Fruit fly (Drosophila melanogaster) whole organism, embryonic: Measurements from ENCODE around the gene CG13022.

Experiments used
- BEAF-32 ChIP-seq: fragments of 200-800 bp; sonication (Bioruptor generic); optimal IDR thresholded peaks from 3 replicates; lab custom pipeline; 2017; ENCODE audit warnings: missing biosample characterization, missing genetic modification characterization, mild to moderate bottlenecking, moderate library complexity, missing genetic modification reagents
- Blimp-1 ChIP-seq: fragments of 200-800 bp; sonication (Bioruptor generic); optimal IDR thresholded peaks from 3 replicates; lab custom pipeline; 2018; ENCODE audit warnings: missing biosample characterization, missing genetic modification characterization, mild to moderate bottlenecking, moderate library complexity, missing genetic modification reagents
- CG14667 ChIP-seq: fragments of 200-800 bp; sonication (Bioruptor generic); IDR thresholded peaks from 2 replicates; pipeline ENCODE4 v1.3.6; 2022; ENCODE audit warnings: missing biosample characterization, missing genetic modification characterization
- CG14965 ChIP-seq: fragments of 200-800 bp; sonication (Bioruptor generic); optimal IDR thresholded peaks from 2 replicates; lab custom pipeline; 2016; ENCODE audit warnings: missing biosample characterization, missing genetic modification characterization, borderline replicate concordance
- CG15601 ChIP-seq: fragments of 200-800 bp; sonication (Bioruptor generic); optimal IDR thresholded peaks from 3 replicates; lab custom pipeline; 2019; ENCODE audit warnings: missing biosample characterization, mild to moderate bottlenecking, missing genetic modification characterization, moderate library complexity
- CG1647 ChIP-seq: fragments of 200-800 bp; sonication (Bioruptor generic); optimal IDR thresholded peaks from 3 replicates; lab custom pipeline; 2016; ENCODE audit warnings: missing biosample characterization, missing genetic modification characterization
- CG2678 ChIP-seq: fragments of 200-800 bp; sonication (Bioruptor generic); optimal IDR thresholded peaks from 3 replicates; lab custom pipeline; 2019; ENCODE audit warnings: missing biosample characterization, mild to moderate bottlenecking, missing genetic modification characterization, moderate library complexity
- CG3281 ChIP-seq: fragments of 200-800 bp; sonication (Bioruptor generic); optimal IDR thresholded peaks from 3 replicates; lab custom pipeline; 2017; ENCODE audit warnings: missing biosample characterization, mild to moderate bottlenecking, missing genetic modification characterization
- CG3407 ChIP-seq: fragments of 200-800 bp; sonication (Bioruptor generic); optimal IDR thresholded peaks from 2 replicates; lab custom pipeline; 2018; ENCODE audit warnings: missing biosample characterization, mild to moderate bottlenecking, missing genetic modification characterization
- CG3726 ChIP-seq: fragments of 200-800 bp; sonication (Bioruptor generic); IDR thresholded peaks from 3 replicates; pipeline ENCODE4, ENCODE4 v1.3.6; 2022; ENCODE audit warnings: missing biosample characterization, missing genetic modification characterization
- CG3995 ChIP-seq: fragments of 200-800 bp; sonication (Bioruptor generic); optimal IDR thresholded peaks from 3 replicates; lab custom pipeline; 2016; ENCODE audit warnings: missing biosample characterization, missing genetic modification characterization
- CG5180 ChIP-seq: fragments of 200-800 bp; sonication (Bioruptor generic); optimal IDR thresholded peaks from 3 replicates; lab custom pipeline; 2017; ENCODE audit warnings: missing biosample characterization, missing genetic modification characterization, mild to moderate bottlenecking, moderate library complexity, missing genetic modification reagents
- CG8089 ChIP-seq: fragments of 200-800 bp; sonication (Bioruptor generic); optimal IDR thresholded peaks from 3 replicates; lab custom pipeline; 2016; ENCODE audit warnings: missing biosample characterization, missing genetic modification characterization
- Dip2 ChIP-seq: fragments of 200-800 bp; sonication (Bioruptor generic); IDR thresholded peaks from 2 replicates; pipeline ENCODE4 v1.3.6; 2022; ENCODE audit warnings: missing biosample characterization, missing genetic modification characterization
- Ets97D ChIP-seq: fragments of 200-800 bp; sonication (Bioruptor generic); optimal IDR thresholded peaks from 3 replicates; lab custom pipeline; 2016; ENCODE audit warnings: missing biosample characterization, missing genetic modification characterization
- GATAe ChIP-seq: fragments of 200-800 bp; sonication (Bioruptor generic); conservative IDR thresholded peaks from 2 replicates; pipeline ENCODE4 v1.3.6; 2022; ENCODE audit warnings: missing biosample characterization, missing genetic modification characterization
- HHEX ChIP-seq: fragments of 200-800 bp; sonication (Bioruptor generic); optimal IDR thresholded peaks from 3 replicates; lab custom pipeline; 2017; ENCODE audit warnings: missing biosample characterization, mild to moderate bottlenecking, missing genetic modification characterization, missing genetic modification reagents
- Hr3 ChIP-seq: fragments of 200-800 bp; sonication (Bioruptor generic); optimal IDR thresholded peaks from 3 replicates; lab custom pipeline; 2016; ENCODE audit warnings: missing biosample characterization, missing genetic modification characterization
- Hr78 ChIP-seq, 2 experiments: fragments of 200-800 bp in 1 of 2; fragments of >200 bp in 1 of 2; sonication (Bioruptor generic) in 1 of 2; optimal IDR thresholded peaks; 2 replicates each; lab custom pipeline; 2017 to 2019; ENCODE audit warnings: missing biosample characterization in 2 of 2, missing genetic modification characterization in 2 of 2, mild to moderate bottlenecking in 1 of 2, moderate library complexity in 1 of 2
- Lim3 ChIP-seq: fragments of 200-800 bp; sonication (Bioruptor generic); IDR thresholded peaks from 2 replicates; pipeline ENCODE4 v1.3.6; 2022; ENCODE audit warnings: missing biosample characterization, missing genetic modification characterization
- MTF-1 ChIP-seq: fragments of 200-800 bp; sonication (Bioruptor generic); optimal IDR thresholded peaks from 2 replicates; lab custom pipeline; 2018; ENCODE audit warnings: missing biosample characterization, mild to moderate bottlenecking, missing genetic modification characterization, borderline replicate concordance
- Mrtf ChIP-seq: fragments of 200-800 bp; sonication (Bioruptor generic); IDR thresholded peaks from 3 replicates; pipeline ENCODE4 v1.3.6; 2022; ENCODE audit warnings: missing biosample characterization, missing genetic modification characterization
- Myb ChIP-seq: fragments of 200-800 bp; sonication (Bioruptor generic); optimal IDR thresholded peaks from 2 replicates; lab custom pipeline; 2016; ENCODE audit warnings: missing biosample characterization, missing genetic modification characterization
- Nf-YB ChIP-seq: fragments of 200-800 bp; sonication (Bioruptor generic); optimal IDR thresholded peaks from 3 replicates; lab custom pipeline; 2019; ENCODE audit warnings: missing biosample characterization, mild to moderate bottlenecking, missing genetic modification characterization, moderate library complexity
- Oaz ChIP-seq: fragments of 200-800 bp; sonication (Bioruptor generic); IDR thresholded peaks from 2 replicates; pipeline ENCODE4 v1.3.6; 2022; ENCODE audit warnings: missing biosample characterization, missing genetic modification characterization
- Pdp1 ChIP-seq, 2 experiments: fragments of 200-800 bp; sonication (Bioruptor generic); optimal IDR thresholded peaks; 3 replicates each; lab custom pipeline; 2016; ENCODE audit warnings: missing biosample characterization in 2 of 2, missing genetic modification characterization in 2 of 2, mild to moderate bottlenecking in 1 of 2, moderate library complexity in 1 of 2
- Rfx ChIP-seq: fragments of 200-800 bp; sonication (Bioruptor generic); IDR thresholded peaks from 2 replicates; pipeline ENCODE4 v1.3.6; 2022; ENCODE audit warnings: missing biosample characterization, missing genetic modification characterization
- YL-1 ChIP-seq: fragments of 200-800 bp; sonication (Bioruptor generic); optimal IDR thresholded peaks from 3 replicates; lab custom pipeline; 2017; ENCODE audit warnings: missing biosample characterization, mild to moderate bottlenecking, missing genetic modification characterization
- chm ChIP-seq: fragments of 200-800 bp; sonication (Bioruptor generic); IDR thresholded peaks from 2 replicates; pipeline ENCODE4 v1.3.6; 2022; ENCODE audit warnings: missing biosample characterization, missing genetic modification characterization
- crp ChIP-seq, 2 experiments: fragments of 200-800 bp; sonication (Bioruptor generic); optimal IDR thresholded peaks; 2 replicates in 1 of 2; 3 replicates in 1 of 2; lab custom pipeline; 2017; ENCODE audit warnings: missing biosample characterization in 2 of 2, missing genetic modification characterization in 2 of 2, mild to moderate bottlenecking in 1 of 2, moderate library complexity in 1 of 2
- dysf ChIP-seq: fragments of 200-800 bp; sonication (Bioruptor generic); IDR thresholded peaks from 3 replicates; pipeline ENCODE4 v1.3.6; 2022; ENCODE audit warnings: missing biosample characterization, missing genetic modification characterization
- ems ChIP-seq: fragments of 200-800 bp; sonication (Bioruptor generic); optimal IDR thresholded peaks from 3 replicates; lab custom pipeline; 2016; ENCODE audit warnings: missing biosample characterization, missing genetic modification characterization
- eve ChIP-seq, 2 experiments: fragments of >200 bp; optimal IDR thresholded peaks; 2 replicates each; lab custom pipeline; 2017; ENCODE audit warnings: missing biosample characterization in 2 of 2, missing genetic modification characterization in 2 of 2
- eyg ChIP-seq: fragments of 200-800 bp; sonication (Bioruptor generic); optimal IDR thresholded peaks from 3 replicates; lab custom pipeline; 2016; ENCODE audit warnings: missing biosample characterization, missing genetic modification characterization
- grn ChIP-seq: fragments of 200-800 bp; sonication (Bioruptor generic); optimal IDR thresholded peaks from 3 replicates; lab custom pipeline; 2017; ENCODE audit warnings: missing biosample characterization, missing genetic modification characterization
- gro ChIP-seq: fragments of 200-800 bp; sonication (Bioruptor generic); optimal IDR thresholded peaks from 2 replicates; lab custom pipeline; 2016; ENCODE audit warnings: missing biosample characterization, missing genetic modification characterization
- insv ChIP-seq, 2 experiments: fragments of 200-800 bp; sonication (Bioruptor generic); optimal IDR thresholded peaks; 3 replicates each; lab custom pipeline; 2016 to 2018; ENCODE audit warnings: missing biosample characterization in 2 of 2, missing genetic modification characterization in 2 of 2
- lab ChIP-seq: fragments of 200-800 bp; sonication (Bioruptor generic); optimal IDR thresholded peaks from 3 replicates; lab custom pipeline; 2017; ENCODE audit warnings: missing biosample characterization, missing genetic modification characterization, mild to moderate bottlenecking, moderate library complexity, missing genetic modification reagents
- mirr ChIP-seq: fragments of 200-800 bp; sonication (Bioruptor generic); optimal IDR thresholded peaks from 3 replicates; lab custom pipeline; 2018; ENCODE audit warnings: missing biosample characterization, mild to moderate bottlenecking, missing genetic modification characterization
- pnt ChIP-seq: fragments of 200-800 bp; sonication (Bioruptor generic); optimal IDR thresholded peaks from 3 replicates; lab custom pipeline; 2016; ENCODE audit warnings: missing biosample characterization, missing genetic modification characterization
- prd ChIP-seq, 3 experiments: fragments of >200 bp in 2 of 3; fragments of 200-800 bp in 1 of 3; sonication (Bioruptor generic) in 1 of 3; optimal IDR thresholded peaks in 2 of 3; IDR thresholded peaks in 1 of 3; 2 replicates in 2 of 3; 3 replicates in 1 of 3; pipeline versions ENCODE4 v1.3.6 to Lab custom; 2017 to 2022; ENCODE audit warnings: missing biosample characterization in 1 of 3, missing genetic modification characterization in 1 of 3
- row ChIP-seq: fragments of 200-800 bp; sonication (Bioruptor generic); IDR thresholded peaks from 3 replicates; pipeline ENCODE4 v1.3.6; 2022; ENCODE audit warnings: missing biosample characterization, missing genetic modification characterization
- schlank ChIP-seq: fragments of 200-800 bp; sonication (Bioruptor generic); optimal IDR thresholded peaks from 2 replicates; lab custom pipeline; 2018; ENCODE audit warnings: missing biosample characterization, mild to moderate bottlenecking, missing genetic modification characterization
- scrt ChIP-seq: fragments of 200-800 bp; sonication (Bioruptor generic); optimal IDR thresholded peaks from 2 replicates; lab custom pipeline; 2018; ENCODE audit warnings: missing biosample characterization, mild to moderate bottlenecking, missing genetic modification characterization, moderate library complexity
- sens ChIP-seq: fragments of 200-800 bp; sonication (Bioruptor generic); peaks from one replicate; lab custom pipeline; 2016; ENCODE audit warnings: missing biosample characterization, missing genetic modification characterization
- sna ChIP-seq: fragments of 200-800 bp; sonication (Bioruptor generic); IDR thresholded peaks from 2 replicates; pipeline ENCODE4 v1.3.6; 2022; ENCODE audit warnings: missing biosample characterization, missing genetic modification characterization; ENCODE audit not compliant: partially characterized antibody
- tx ChIP-seq: fragments of 200-800 bp; sonication (Bioruptor generic); optimal IDR thresholded peaks from 2 replicates; lab custom pipeline; 2016; ENCODE audit warnings: missing biosample characterization, missing genetic modification characterization
- vnd ChIP-seq: fragments of 200-800 bp; sonication (Bioruptor generic); IDR thresholded peaks from 3 replicates; pipeline ENCODE4 v1.3.6; 2022; ENCODE audit warnings: missing biosample characterization, missing genetic modification characterization; ENCODE audit not compliant: partially characterized antibody
- wdn ChIP-seq: fragments of 200-800 bp; sonication (Bioruptor generic); IDR thresholded peaks from 2 replicates; pipeline ENCODE4 v1.3.6; 2022; ENCODE audit warnings: missing biosample characterization, missing genetic modification characterization

CG13022 gene

DNA sequence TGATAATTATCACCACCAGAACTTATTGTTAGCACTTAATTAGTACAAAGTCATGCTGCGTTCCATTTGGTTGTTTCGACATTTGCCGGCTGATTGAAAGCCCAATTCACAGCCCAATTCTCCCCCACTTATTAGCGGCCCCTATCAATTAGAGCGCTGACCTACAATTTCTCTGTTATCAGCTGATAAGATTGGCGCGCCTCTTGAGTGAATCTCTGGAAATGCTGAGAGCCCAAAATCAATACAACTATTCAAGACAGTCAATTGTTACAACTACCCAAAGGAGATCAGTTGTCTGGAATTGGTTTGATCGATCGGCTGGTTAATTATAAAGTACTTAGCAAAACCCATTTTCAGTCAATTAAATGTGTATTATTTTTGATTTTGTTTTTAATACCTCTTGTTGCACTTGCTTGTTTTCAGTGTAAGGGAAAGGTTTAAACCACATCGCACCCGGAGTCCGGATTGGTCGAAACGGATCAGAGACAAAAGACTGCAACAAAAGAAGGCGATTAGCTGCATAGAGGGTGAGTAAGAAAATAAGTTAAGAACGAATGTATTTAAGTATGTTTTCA lies 46.1 kb upstream of the CG13022 start (continued):
- TF ChIP-seq insv (GFP tag; optimal IDR thresholded peaks at IDR 0.05; lab: Kevin White, UChicago) = no peak
- TF ChIP-seq Myb = no peak
- TF ChIP-seq CG8089 (GFP tag; lab: Kevin White, UChicago) = no peak
- peak in 1 of 2 experiments; percentile 64 for TF ChIP-seq eve (GFP tag; optimal IDR thresholded peaks at IDR 0.05; lab: Kevin White, UChicago)
- TF ChIP-seq Nf-YB (GFP tag; lab: Kevin White, UChicago) = no peak
- no peak for TF ChIP-seq Mrtf
- no peak for TF ChIP-seq HHEX (GFP tag; lab: Kevin White, UChicago)
- TF ChIP-seq YL-1 (GFP tag; lab: Kevin White, UChicago) = no peak
- peak; percentile 91 for TF ChIP-seq CG15601 (tag; lab: Kevin White, UChicago)
- TF ChIP-seq sens (GFP tag; lab: Kevin White, UChicago) = peak; percentile 73
- 0 out of 3 replicates have a peak, but pooled peaks have one; percentile 12 for TF ChIP-seq CG3726 (GFP tag; lab: Robert Waterston, UW)
- no peak for TF ChIP-seq CG14667 (GFP tag; lab: Robert Waterston, UW)
- peak; percentile 77 for TF ChIP-seq GATAe
- TF ChIP-seq scrt (GFP tag; lab: Kevin White, UChicago) = no peak
- TF ChIP-seq tx = no peak
- no peak for TF ChIP-seq MTF-1 (GFP tag; lab: Kevin White, UChicago)
- peak; percentile 23 for TF ChIP-seq gro
- no peak for TF ChIP-seq pnt (GFP tag; lab: Kevin White, UChicago)
- TF ChIP-seq schlank (tag; lab: Kevin White, UChicago) = no peak
- TF ChIP-seq eyg (GFP tag; lab: Kevin White, UChicago) = no peak
- no peak for TF ChIP-seq row
- TF ChIP-seq BEAF-32 (GFP tag; lab: Kevin White, UChicago) = no peak
- TF ChIP-seq vnd (GFP tag; lab: Robert Waterston, UW) = peak; percentile 53; the same call in 2 of the 3 replicates
- TF ChIP-seq CG5180 (GFP tag; lab: Kevin White, UChicago) = no peak
- TF ChIP-seq Ets97D (GFP tag; lab: Kevin White, UChicago) = no peak
- TF ChIP-seq wdn (GFP tag; lab: Robert Waterston, UW) = no peak
- no peak for TF ChIP-seq Oaz (GFP tag; lab: Robert Waterston, UW)
- TF ChIP-seq CG1647 (GFP tag; lab: Kevin White, UChicago) = no peak
- no peak for TF ChIP-seq Rfx (GFP tag; lab: Robert Waterston, UW)
- TF ChIP-seq CG3281 (GFP tag; lab: Kevin White, UChicago) = no peak
- TF ChIP-seq dysf = no peak
- TF ChIP-seq Lim3 (GFP tag; lab: Robert Waterston, UW) = peak; percentile 29; the same call in 1 of the 2 replicates
- 0 out of 2 replicates have a peak, but pooled peaks have one; percentile 7 for TF ChIP-seq chm (GFP tag; lab: Robert Waterston, UW)
- TF ChIP-seq ems (GFP tag; lab: Kevin White, UChicago) = no peak
- no peak for TF ChIP-seq prd (optimal IDR thresholded peaks at IDR 0.05; lab: Kevin White, UChicago)
- no peak for TF ChIP-seq prd (GFP tag; IDR thresholded peaks at IDR 0.05; lab: Robert Waterston, UW)
- no peak for TF ChIP-seq CG2678
- no peak for TF ChIP-seq Hr3 (GFP tag; lab: Kevin White, UChicago)
- peak; percentile 70 for TF ChIP-seq lab (GFP tag; lab: Kevin White, UChicago)
- TF ChIP-seq Dip2 (GFP tag; lab: Robert Waterston, UW) = no peak
- TF ChIP-seq grn (GFP tag; lab: Kevin White, UChicago) = peak; percentile 95
- TF ChIP-seq CG3407 (GFP tag; lab: Kevin White, UChicago) = no peak
- peak; percentile 83 for TF ChIP-seq mirr (GFP tag; lab: Kevin White, UChicago)
- no peak for TF ChIP-seq Blimp-1 (GFP tag; lab: Kevin White, UChicago)
- TF ChIP-seq Hr78 (GFP tag; optimal IDR thresholded peaks at IDR 0.05; lab: Kevin White, UChicago) = no peak
- no peak for TF ChIP-seq Pdp1 (GFP tag; optimal IDR thresholded peaks at IDR 0.05; lab: Kevin White, UChicago)
- TF ChIP-seq CG3995 (GFP tag; lab: Kevin White, UChicago) = no peak
- no peak for TF ChIP-seq sna
- no peak for TF ChIP-seq crp (GFP tag; optimal IDR thresholded peaks at IDR 0.05; lab: Kevin White, UChicago)
- TF ChIP-seq CG14965 (GFP tag; lab: Kevin White, UChicago) = no peak
